Worm (Caenorhabditis elegans) whole organism, L2 larva: ENCODE measurements around the gene col-87.

Experiments
- ama-1 ChIP-seq: fragments of 150-350 bp; optimal IDR thresholded peaks from 2 replicates; lab custom pipeline; 2018; ENCODE audit warnings: inconsistent platforms
- peb-1 ChIP-seq: fragments of 150-350 bp; optimal IDR thresholded peaks from 2 replicates; lab custom pipeline; 2014; ENCODE audit warnings: missing biosample characterization, missing genetic modification characterization
- ztf-11 ChIP-seq: sonication (generic microtip); optimal IDR thresholded peaks from 2 replicates; lab custom pipeline; 2017; ENCODE audit warnings: missing biosample characterization, missing genetic modification characterization
- ztf-4 ChIP-seq: fragments of 150-350 bp; optimal IDR thresholded peaks from 2 replicates; lab custom pipeline; 2014; ENCODE audit warnings: missing biosample characterization, missing genetic modification characterization

DNA sequence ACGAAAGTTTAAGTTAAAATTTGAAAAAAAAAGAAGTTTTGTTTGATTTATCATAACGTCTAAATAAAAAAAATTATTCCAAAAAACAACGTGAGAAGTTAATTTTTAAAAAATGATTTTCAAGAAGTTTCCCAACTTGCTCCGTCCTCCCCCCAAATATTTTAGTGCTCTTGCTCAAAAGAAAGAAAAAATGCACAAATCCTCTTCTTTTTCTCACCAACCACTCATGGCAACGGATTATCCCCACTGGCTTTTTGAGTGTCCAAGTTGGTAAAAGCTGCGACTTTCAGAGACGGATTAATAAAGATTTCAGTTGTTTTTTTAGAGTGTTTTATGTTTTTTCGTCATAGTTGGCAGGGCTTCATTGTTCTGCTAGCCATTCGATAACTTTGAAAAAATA lies 3.0 kb upstream of the col-87 start, which contains the start of gene Y39G8C.2:
- TF ChIP-seq peb-1 (tag; lab: Kevin White, UChicago) = no peak
- no peak for TF ChIP-seq ztf-11 (tag; lab: Kevin White, UChicago)
- no peak for TF ChIP-seq ama-1
- TF ChIP-seq ztf-4 (tag; lab: Kevin White, UChicago) = no peak
